Worm (Caenorhabditis elegans): ENCODE measurements around the gene dct-18.

DNA sequence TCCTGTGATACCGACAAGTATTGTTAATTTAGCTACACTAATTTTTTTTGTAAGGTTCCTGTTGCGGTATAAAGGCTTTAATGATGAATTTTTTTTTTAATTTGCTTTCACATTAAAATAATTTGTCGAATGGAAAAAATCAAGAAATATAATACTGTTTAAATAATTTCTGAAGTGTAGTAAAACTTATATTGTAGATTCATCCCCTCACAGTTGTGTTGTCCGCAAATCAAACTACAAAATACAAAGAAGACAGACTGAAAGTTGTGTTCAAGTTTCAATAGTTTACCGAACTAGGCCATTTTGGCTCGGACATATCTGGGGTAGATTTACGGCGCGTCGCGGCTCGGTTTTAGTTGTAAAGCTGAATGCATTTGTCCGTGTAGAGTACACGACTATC is 34.3 kb upstream of the dct-18 start:
- TF ChIP-seq ref-1 (GFP tag; conservative IDR thresholded peaks at IDR 0.05), result no peak
- TF ChIP-seq med-1 (GFP tag; optimal IDR thresholded peaks at IDR 0.05; ENCODE audit: insufficient read depth), result no peak
- no peak for TF ChIP-seq flt-1 (GFP tag; IDR thresholded peaks at IDR 0.05)
- TF ChIP-seq tab-1 (GFP tag; IDR thresholded peaks at IDR 0.05), result no peak
- TF ChIP-seq klf-2 (GFP tag; conservative IDR thresholded peaks at IDR 0.05), result no peak
- TF ChIP-seq cog-1 (tag; optimal IDR thresholded peaks at IDR 0.05), result no peak
- TF ChIP-seq ztf-23 (GFP tag; IDR thresholded peaks at IDR 0.05), result no peak

Measured in whole organism, midembryonic.